Worm (Caenorhabditis elegans) whole organism, midembryonic: ENCODE measurements around the gene T16A1.4.
A peak's percentile ranks its signal among the peaks of the same experiment; 100 is the strongest.

Source experiments
- T22C8.4 ChIP-seq: fragments of 200-800 bp; sonication (Bioruptor generic); IDR thresholded peaks from 2 replicates; pipeline ENCODE4 v1.3.6; 2022; ENCODE audit warnings: missing genetic modification characterization, missing compliant biosample characterization
- flt-1 ChIP-seq: fragments of 200-800 bp; sonication (Bioruptor generic); IDR thresholded peaks from 2 replicates; pipeline ENCODE4 v1.3.6; 2022; ENCODE audit warnings: missing genetic modification characterization, missing compliant biosample characterization
- klf-2 ChIP-seq: fragments of 200-800 bp; sonication (Bioruptor generic); conservative IDR thresholded peaks from 2 replicates; pipeline ENCODE4 v1.3.6; 2022; ENCODE audit warnings: missing genetic modification reagents, missing genetic modification characterization, missing compliant biosample characterization
- med-1 ChIP-seq: sonication (generic microtip); optimal IDR thresholded peaks from 2 replicates; lab custom pipeline; 2017; ENCODE audit warnings: missing genetic modification characterization, mild to moderate bottlenecking, missing compliant biosample characterization, antibody characterized with exemption, missing genetic modification reagents; ENCODE audit not compliant: insufficient read depth
- ref-1 ChIP-seq: fragments of 200-800 bp; sonication (Bioruptor generic); conservative IDR thresholded peaks from 2 replicates; pipeline ENCODE4 v1.3.6; 2022; ENCODE audit warnings: missing genetic modification reagents, missing genetic modification characterization, missing compliant biosample characterization
- tab-1 ChIP-seq: fragments of 200-800 bp; sonication (Bioruptor generic); IDR thresholded peaks from 2 replicates; pipeline ENCODE4 v1.3.6; 2022; ENCODE audit warnings: missing genetic modification characterization, missing compliant biosample characterization
- ztf-23 ChIP-seq: fragments of 200-800 bp; sonication (Bioruptor generic); IDR thresholded peaks from 2 replicates; pipeline ENCODE4 v1.3.6; 2022; ENCODE audit warnings: missing genetic modification reagents, missing genetic modification characterization, missing compliant biosample characterization
- ztf-29 ChIP-seq: fragments of 200-800 bp; sonication (Bioruptor generic); IDR thresholded peaks from 2 replicates; pipeline ENCODE4 v1.3.6; 2022; ENCODE audit warnings: missing genetic modification reagents, missing genetic modification characterization, missing compliant biosample characterization

ce11 chrII:2091972-2092371 is 10.6 kb downstream of the T16A1.4 start, which contains the start of gene T16A1.10:
- TF ChIP-seq klf-2 (GFP tag; lab: Robert Waterston, UW), result no peak
- no peak for TF ChIP-seq ztf-29 (GFP tag; lab: Robert Waterston, UW)
- peak; percentile 50; the same call in 1 of the 2 replicates for TF ChIP-seq flt-1
- TF ChIP-seq T22C8.4 (GFP tag; lab: Robert Waterston, UW), result no peak
- no peak for TF ChIP-seq med-1 (GFP tag; lab: Kevin White, UChicago)
- TF ChIP-seq ztf-23, result no peak
- TF ChIP-seq tab-1, result no peak
- TF ChIP-seq ref-1 (GFP tag; lab: Robert Waterston, UW), result no peak
